Fruit fly (Drosophila melanogaster) whole organism: ENCODE measurements around the gene Ccp84Ab.

Source experiments
- CG8478 ChIP-seq: fragments of >200 bp; optimal IDR thresholded peaks from 2 replicates; lab custom pipeline; 2018; ENCODE audit warnings: inconsistent platforms
- Dll ChIP-seq: fragments of >200 bp; optimal IDR thresholded peaks from 2 replicates; lab custom pipeline; 2017
- EcR ChIP-seq, 2 experiments: fragments of >200 bp; optimal IDR thresholded peaks; 2 replicates each; lab custom pipeline; 2017; ENCODE audit warnings: missing biosample characterization in 2 of 2, missing genetic modification characterization in 2 of 2, missing genetic modification reagents in 2 of 2
- pan ChIP-seq: fragments of >200 bp; optimal IDR thresholded peaks from 2 replicates; lab custom pipeline; 2017
- psq ChIP-seq: fragments of >200 bp; optimal IDR thresholded peaks from 2 replicates; lab custom pipeline; 2017
- usp ChIP-seq: fragments of >200 bp; optimal IDR thresholded peaks from 2 replicates; lab custom pipeline; 2017; ENCODE audit warnings: missing biosample characterization, missing genetic modification characterization, mixed read lengths

DNA sequence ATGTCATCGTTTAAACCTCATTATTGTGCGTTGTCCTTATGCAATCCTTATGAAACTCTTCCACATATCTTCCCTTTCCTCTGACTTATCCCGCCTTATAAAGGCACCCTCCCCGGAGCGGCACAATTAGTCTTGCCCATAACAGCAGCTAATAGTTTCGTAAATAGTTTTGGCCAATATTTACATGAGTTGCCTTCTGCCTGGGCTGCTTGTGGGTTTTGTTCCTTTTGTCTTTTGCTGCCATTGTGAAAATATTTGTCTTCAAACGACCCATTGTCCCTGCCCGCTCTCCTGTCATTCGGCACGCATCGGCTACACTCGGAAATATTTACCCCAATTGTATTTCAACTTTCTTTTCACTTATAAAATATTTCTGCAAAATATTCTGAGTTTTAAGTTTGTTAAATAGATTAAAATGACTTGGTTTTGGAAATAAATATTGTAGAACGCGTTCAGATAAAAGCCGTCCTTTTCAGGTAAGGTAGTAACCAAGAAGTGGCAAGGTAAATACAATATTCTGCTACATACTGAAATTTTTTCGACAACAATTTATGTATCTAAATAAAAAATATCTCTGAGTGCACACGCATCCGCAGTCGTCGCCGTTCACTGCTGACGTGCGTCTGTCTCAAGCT, 21.0 kb upstream of the Ccp84Ab start:
- TF ChIP-seq EcR (GFP tag; optimal IDR thresholded peaks at IDR 0.05; lab: Kevin White, UChicago), result no peak
- no peak for TF ChIP-seq CG8478 (lab: Kevin White, UChicago)
- TF ChIP-seq pan (lab: Kevin White, UChicago), result no peak
- TF ChIP-seq psq (lab: Kevin White, UChicago), result no peak
- TF ChIP-seq usp (GFP tag; lab: Kevin White, UChicago), result no peak
- TF ChIP-seq Dll (lab: Kevin White, UChicago), result no peak
